Worm (Caenorhabditis elegans) whole organism, L3 larva: ENCODE results near the gene F53B1.9.

Experiments used
- ZK546.5 ChIP-seq: sonication (generic microtip); optimal IDR thresholded peaks from 2 replicates; lab custom pipeline; 2017; ENCODE audit warnings: missing biosample characterization, missing genetic modification characterization
- aly-2 ChIP-seq: fragments of 150-350 bp; optimal IDR thresholded peaks from 2 replicates; lab custom pipeline; 2014; ENCODE audit warnings: missing biosample characterization, missing genetic modification characterization
- ama-1 ChIP-seq: fragments of 150-350 bp; optimal IDR thresholded peaks from 2 replicates; lab custom pipeline; 2018
- ceh-16 ChIP-seq: sonication (generic microtip); optimal IDR thresholded peaks from 2 replicates; lab custom pipeline; 2017; ENCODE audit warnings: missing biosample characterization, missing genetic modification characterization
- ceh-28 ChIP-seq: fragments of 150-350 bp; optimal IDR thresholded peaks from 2 replicates; lab custom pipeline; 2014; ENCODE audit warnings: missing biosample characterization, missing genetic modification reagents, missing genetic modification characterization
- elt-3 ChIP-seq, 3 experiments: fragments of 150-350 bp in 1 of 3; sonication (generic microtip) in 2 of 3; optimal IDR thresholded peaks; 2 replicates in 2 of 3; 4 replicates in 1 of 3; lab custom pipeline; 2014 to 2017; ENCODE audit warnings: missing biosample characterization in 3 of 3, missing genetic modification characterization in 3 of 3
- lin-39 ChIP-seq: fragments of 150-350 bp; optimal IDR thresholded peaks from 2 replicates; lab custom pipeline; 2018; ENCODE audit warnings: missing biosample characterization, missing genetic modification reagents, missing genetic modification characterization
- pha-4 ChIP-seq: fragments of 150-350 bp; optimal IDR thresholded peaks from 2 replicates; lab custom pipeline; 2014; ENCODE audit warnings: missing biosample characterization, missing genetic modification reagents, missing genetic modification characterization
- tbx-2 ChIP-seq: sonication (generic microtip); optimal IDR thresholded peaks from 2 replicates; lab custom pipeline; 2016; ENCODE audit warnings: mild to moderate bottlenecking, missing genetic modification characterization, missing compliant biosample characterization

DNA sequence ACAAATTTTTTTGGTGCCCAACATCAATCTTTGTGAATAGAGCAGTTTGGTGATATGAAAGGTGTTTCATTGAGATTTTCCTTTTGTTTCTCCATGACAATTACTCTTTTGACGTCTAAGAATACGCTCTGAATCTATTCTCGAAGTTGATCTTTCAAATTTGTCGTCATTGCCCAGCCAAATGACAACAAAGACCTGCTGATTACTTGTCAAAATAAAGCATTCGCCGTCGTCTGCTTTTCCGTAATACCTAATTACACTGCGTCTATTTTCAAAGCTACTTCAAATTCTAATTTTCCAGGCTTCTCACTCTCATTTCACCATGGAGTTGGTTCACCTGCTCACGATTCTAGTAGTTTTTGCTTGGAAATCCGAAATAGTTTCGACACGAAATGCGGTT, 26.3 kb downstream of the F53B1.9 start, which contains the start of gene F53B1.3:
- TF ChIP-seq ZK546.5 (tag; lab: Kevin White, UChicago) (no peak), ama-1 (lab: Kevin White, UChicago) (no peak), ceh-16 (tag; lab: Kevin White, UChicago) (no peak), pha-4 (tag; lab: Kevin White, UChicago) (no peak), lin-39 (tag; lab: Kevin White, UChicago) (no peak), elt-3 (tag; optimal IDR thresholded peaks at IDR 0.05; lab: Kevin White, UChicago) (no peak), tbx-2 (tag; lab: Kevin White, UChicago) (no peak), ceh-28 (tag; lab: Kevin White, UChicago) (no peak), aly-2 (no peak)
